Worm (Caenorhabditis elegans): ENCODE measurements around the gene C13C4.8.

- TF ChIP-seq flt-1 (GFP tag; IDR thresholded peaks at IDR 0.05), result no peak
- no peak for TF ChIP-seq ztf-23 (GFP tag; IDR thresholded peaks at IDR 0.05)
- TF ChIP-seq klf-2 (GFP tag; conservative IDR thresholded peaks at IDR 0.05), result no peak
- TF ChIP-seq ref-1 (GFP tag; conservative IDR thresholded peaks at IDR 0.05), result no peak
- no peak for TF ChIP-seq tab-1 (GFP tag; IDR thresholded peaks at IDR 0.05)
Measured at ce11 chrV:12095865-12096264, 21.9 kb upstream of the C13C4.8 start, which contains the start of gene nhr-207.
